Worm (Caenorhabditis elegans): ENCODE measurements around the gene tir-1.

tir-1 gene

DNA sequence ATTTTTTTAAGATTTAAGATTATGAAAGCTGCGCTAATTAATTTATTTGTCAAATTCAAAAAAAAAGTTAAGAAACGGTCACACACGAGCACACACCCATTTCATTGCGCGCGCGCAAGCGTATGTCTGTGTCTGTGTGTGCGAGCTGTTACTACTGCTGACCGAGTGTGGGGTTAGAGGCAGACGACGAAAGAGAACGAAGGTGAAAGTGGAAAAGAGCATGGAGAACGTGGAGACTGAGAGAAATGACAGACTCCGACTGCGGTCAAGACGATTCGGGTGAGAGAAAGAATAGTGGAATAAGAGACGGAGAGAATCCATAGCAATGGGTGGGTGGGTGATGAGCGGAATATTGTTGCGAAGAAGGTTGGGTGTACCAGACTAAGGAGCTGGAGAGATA, 81.3 kb downstream of the tir-1 start (continued):
- no peak for TF ChIP-seq ceh-45 (GFP tag; IDR thresholded peaks at IDR 0.05)
- TF ChIP-seq nhr-232 (tag; optimal IDR thresholded peaks at IDR 0.05), result no peak
- TF ChIP-seq unc-42 (tag; optimal IDR thresholded peaks at IDR 0.05), result peak; percentile 40
- no peak for TF ChIP-seq K09A11.1 (tag; optimal IDR thresholded peaks at IDR 0.05; ENCODE audit: insufficient read depth)
- TF ChIP-seq pqm-1 (tag; optimal IDR thresholded peaks at IDR 0.05), result no peak
- TF ChIP-seq elt-4 (tag; optimal IDR thresholded peaks at IDR 0.05), result no peak
- no peak for TF ChIP-seq ets-4 (tag; optimal IDR thresholded peaks at IDR 0.05)
- TF ChIP-seq syd-9 (tag; optimal IDR thresholded peaks at IDR 0.05), result peak; percentile 57
- TF ChIP-seq hlh-8 (tag; optimal IDR thresholded peaks at IDR 0.05), result no peak
- no peak for TF ChIP-seq ceh-6 (GFP tag; optimal IDR thresholded peaks at IDR 0.05)
- no peak for TF ChIP-seq lim-6 (tag; optimal IDR thresholded peaks at IDR 0.05)
- peak; percentile 81 for TF ChIP-seq ceh-31 (tag; optimal IDR thresholded peaks at IDR 0.05)
- TF ChIP-seq nfya-1 (tag; optimal IDR thresholded peaks at IDR 0.05), result peak; percentile 79
- no peak for TF ChIP-seq ceh-24 (tag; optimal IDR thresholded peaks at IDR 0.05)
- peak; percentile 44 for TF ChIP-seq ceh-14 (tag; optimal IDR thresholded peaks at IDR 0.05)
- TF ChIP-seq pat-9 (tag; optimal IDR thresholded peaks at IDR 0.05), result no peak
- TF ChIP-seq ahr-1 (tag; optimal IDR thresholded peaks at IDR 0.05), result no peak
- TF ChIP-seq fax-1 (tag; optimal IDR thresholded peaks at IDR 0.05), result no peak
- TF ChIP-seq C38D4.7 (GFP tag; optimal IDR thresholded peaks at IDR 0.05), result no peak
- peak; percentile 71 for TF ChIP-seq tbx-2 (tag; optimal IDR thresholded peaks at IDR 0.05)
- no peak for TF ChIP-seq mec-3 (tag; optimal IDR thresholded peaks at IDR 0.05; ENCODE audit: borderline replicate concordance)
- TF ChIP-seq nhr-11 (tag; optimal IDR thresholded peaks at IDR 0.05), result no peak
- TF ChIP-seq npax-4 (tag; optimal IDR thresholded peaks at IDR 0.05), result no peak
- TF ChIP-seq madf-2 (tag; optimal IDR thresholded peaks at IDR 0.05), result no peak
- TF ChIP-seq pax-1 (tag; optimal IDR thresholded peaks at IDR 0.05), result no peak
- TF ChIP-seq elt-2 (tag; optimal IDR thresholded peaks at IDR 0.05), result peak; percentile 21
- TF ChIP-seq pag-3 (tag; optimal IDR thresholded peaks at IDR 0.05; ENCODE audit: borderline replicate concordance), result no peak
- TF ChIP-seq F13H6.1 (tag; optimal IDR thresholded peaks at IDR 0.05), result no peak
- no peak for TF ChIP-seq sox-4 (tag; optimal IDR thresholded peaks at IDR 0.05)
- TF ChIP-seq sox-2 (GFP tag; IDR thresholded peaks at IDR 0.05), result no peak
- peak; percentile 69 for TF ChIP-seq ref-2 (tag; optimal IDR thresholded peaks at IDR 0.05)
- TF ChIP-seq odd-2 (tag; optimal IDR thresholded peaks at IDR 0.05), result no peak
- no peak for TF ChIP-seq unc-86 (tag; optimal IDR thresholded peaks at IDR 0.05)
- TF ChIP-seq hlh-30 (tag; optimal IDR thresholded peaks at IDR 0.05; ENCODE audit: insufficient read depth), result peak; percentile 77
- peak; percentile 20 for TF ChIP-seq ceh-19 (GFP tag; optimal IDR thresholded peaks at IDR 0.05)

Measured in whole organism, late embryonic.